Fruit fly (Drosophila melanogaster) whole organism, pupa: ENCODE data around the gene Duba.
A peak's percentile ranks its signal among the peaks of the same experiment; 100 is the strongest.
"Not testable (repeated sequence)": the region's sequence is repeated elsewhere in the genome, so short reads cannot be mapped to it uniquely, and the experiment has no call there.

ENCODE experiments used
- CG10348 ChIP-seq: fragments of 200-800 bp; sonication (Bioruptor generic); IDR thresholded peaks from 2 replicates; pipeline ENCODE4 v1.3.6; 2022; ENCODE audit warnings: missing biosample characterization, missing genetic modification characterization
- CG12605 ChIP-seq: fragments of 200-800 bp; sonication (Bioruptor generic); IDR thresholded peaks from 2 replicates; pipeline ENCODE4 v1.3.6; 2022; ENCODE audit warnings: missing biosample characterization, missing genetic modification characterization
- CG13204 ChIP-seq: fragments of 200-800 bp; sonication (Bioruptor generic); optimal IDR thresholded peaks from 2 replicates; lab custom pipeline; 2018; ENCODE audit warnings: missing biosample characterization, mild to moderate bottlenecking, missing genetic modification characterization, moderate library complexity
- CG14655 ChIP-seq: fragments of 200-800 bp; sonication (Bioruptor generic); optimal IDR thresholded peaks from 3 replicates; lab custom pipeline; 2017; ENCODE audit warnings: mild to moderate bottlenecking, missing biosample characterization, missing genetic modification reagents, missing genetic modification characterization
- CG15710 ChIP-seq: fragments of 200-800 bp; sonication (Bioruptor generic); optimal IDR thresholded peaks from 2 replicates; lab custom pipeline; 2018; ENCODE audit warnings: missing biosample characterization, mild to moderate bottlenecking, missing genetic modification characterization, moderate library complexity
- CG17806 ChIP-seq: fragments of 200-800 bp; sonication (Bioruptor generic); optimal IDR thresholded peaks from 2 replicates; lab custom pipeline; 2018; ENCODE audit warnings: missing biosample characterization, mild to moderate bottlenecking, missing genetic modification characterization, moderate library complexity
- CG32121 ChIP-seq: fragments of 200-800 bp; sonication (Bioruptor generic); IDR thresholded peaks from 2 replicates; pipeline ENCODE4 v1.3.6; 2022; ENCODE audit warnings: missing biosample characterization, missing genetic modification characterization
- CG34367 ChIP-seq: fragments of 200-800 bp; sonication (Bioruptor generic); optimal IDR thresholded peaks from 2 replicates; lab custom pipeline; 2018; ENCODE audit warnings: missing biosample characterization, mild to moderate bottlenecking, missing genetic modification characterization
- CG4496 ChIP-seq: fragments of 200-800 bp; sonication (Bioruptor generic); IDR thresholded peaks from 3 replicates; pipeline ENCODE4 v1.3.6; 2022; ENCODE audit warnings: missing biosample characterization, missing genetic modification characterization
- CG8159 ChIP-seq: fragments of 200-800 bp; sonication (Bioruptor generic); optimal IDR thresholded peaks from 3 replicates; lab custom pipeline; 2018; ENCODE audit warnings: missing biosample characterization, mild to moderate bottlenecking, missing genetic modification characterization, moderate library complexity
- CG8301 ChIP-seq: fragments of 200-800 bp; sonication (Bioruptor generic); optimal IDR thresholded peaks from 2 replicates; lab custom pipeline; 2018; ENCODE audit warnings: missing biosample characterization, mild to moderate bottlenecking, missing genetic modification characterization
- CG9948 ChIP-seq: fragments of 200-800 bp; sonication (Bioruptor generic); optimal IDR thresholded peaks from 2 replicates; lab custom pipeline; 2018; ENCODE audit warnings: missing biosample characterization, mild to moderate bottlenecking, missing genetic modification characterization, moderate library complexity
- D1 ChIP-seq: fragments of 200-800 bp; sonication (Bioruptor generic); optimal IDR thresholded peaks from 2 replicates; lab custom pipeline; 2018; ENCODE audit warnings: missing biosample characterization, mild to moderate bottlenecking, missing genetic modification characterization, moderate library complexity
- EcR ChIP-seq: fragments of 200-800 bp; sonication (Bioruptor generic); optimal IDR thresholded peaks from 3 replicates; lab custom pipeline; 2019; ENCODE audit warnings: missing biosample characterization, missing genetic modification characterization, mild to moderate bottlenecking, moderate library complexity, missing genetic modification reagents
- Ets98B ChIP-seq: fragments of 200-800 bp; sonication (Bioruptor generic); IDR thresholded peaks from 2 replicates; pipeline ENCODE4 v1.3.6; 2022; ENCODE audit warnings: missing biosample characterization, missing genetic modification characterization
- Pif1B ChIP-seq: fragments of 200-800 bp; sonication (Bioruptor generic); optimal IDR thresholded peaks from 3 replicates; lab custom pipeline; 2016; ENCODE audit warnings: missing biosample characterization, missing genetic modification characterization
- Snoo ChIP-seq: fragments of 200-800 bp; sonication (Bioruptor generic); optimal IDR thresholded peaks from 3 replicates; lab custom pipeline; 2017; ENCODE audit warnings: missing biosample characterization, mild to moderate bottlenecking, missing genetic modification characterization, inconsistent platforms
- fd96Ca ChIP-seq: fragments of 200-800 bp; sonication (Bioruptor generic); IDR thresholded peaks from 3 replicates; pipeline ENCODE4 v1.3.6; 2022; ENCODE audit warnings: missing biosample characterization, missing genetic modification characterization
- gl ChIP-seq: fragments of 200-800 bp; sonication (Bioruptor generic); optimal IDR thresholded peaks from 2 replicates; lab custom pipeline; 2018; ENCODE audit warnings: missing biosample characterization, mild to moderate bottlenecking, missing genetic modification characterization
- rn ChIP-seq: fragments of 200-800 bp; sonication (Bioruptor generic); IDR thresholded peaks from 2 replicates; pipeline ENCODE4 v1.3.6; 2022; ENCODE audit warnings: missing biosample characterization, missing genetic modification characterization

The Duba gene

DNA sequence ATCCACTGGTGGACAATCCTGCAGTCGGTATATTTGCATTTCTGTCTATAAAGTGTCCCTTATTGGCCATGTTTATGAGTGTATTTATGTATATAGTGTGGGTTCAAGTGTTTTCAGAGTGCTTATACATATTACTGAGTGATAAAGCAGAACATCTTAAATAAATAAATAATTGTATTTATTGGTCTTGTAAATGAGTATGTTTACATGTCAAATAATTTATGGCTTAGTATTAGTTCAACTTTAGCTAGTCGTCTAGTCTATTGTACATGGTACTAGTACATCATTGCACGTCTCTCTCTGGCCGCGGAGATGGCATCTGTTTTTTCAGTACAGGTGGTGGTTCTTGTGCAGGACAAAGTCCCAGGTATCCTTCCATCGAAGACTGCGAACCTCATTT, 25.3 kb downstream of the Duba start, which contains the start of gene CG32086:
Gene CG32086 (minus strand): TSS at position 101 of the 400 bp plus-strand sequence.
- TF ChIP-seq CG9948 (tag; lab: Kevin White, UChicago): no peak

DNA sequence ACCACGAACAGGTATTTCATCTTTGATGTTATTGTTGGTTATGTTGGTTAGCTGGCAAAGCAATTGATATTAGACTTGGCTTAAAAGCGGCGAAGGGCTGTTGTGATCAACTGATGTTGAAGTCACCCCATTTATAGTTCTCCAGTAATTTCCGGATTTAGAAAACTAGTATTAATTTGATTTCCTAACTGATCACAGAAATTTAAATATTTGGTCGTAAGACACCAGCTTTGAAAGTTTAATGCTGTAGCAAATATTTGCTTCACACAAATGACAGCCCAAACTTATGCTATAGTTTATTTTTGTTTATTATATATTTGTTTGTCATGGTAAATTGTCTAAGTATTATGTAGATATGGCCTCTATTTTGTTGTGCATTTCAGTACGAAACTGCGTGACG, 27.2 kb downstream of the Duba start, which contains the start of gene CG33269:
Gene CG33269 (minus strand): TSS at position 101 of the 400 bp plus-strand sequence.
- TF ChIP-seq CG14655 (GFP tag; lab: Kevin White, UChicago) (no peak), Ets98B (GFP tag; lab: Robert Waterston, UW) (no peak), D1 (tag; lab: Kevin White, UChicago) (no peak), CG8159 (tag; lab: Kevin White, UChicago) (no peak), CG34367 (no peak), gl (tag; lab: Kevin White, UChicago) (no peak), CG15710 (no peak), CG8301 (no peak), rn (GFP tag; lab: Robert Waterston, UW) (no peak), EcR (GFP tag; lab: Kevin White, UChicago) (no peak), Snoo (tag; lab: Kevin White, UChicago) (no peak), Pif1B (GFP tag; lab: Kevin White, UChicago) (no peak), CG12605 (GFP tag; lab: Robert Waterston, UW) (no peak), fd96Ca (no peak), CG32121 (GFP tag; lab: Robert Waterston, UW) (no peak), CG10348 (GFP tag; lab: Robert Waterston, UW) (no peak), CG9948 (tag; lab: Kevin White, UChicago) (no peak)

DNA sequence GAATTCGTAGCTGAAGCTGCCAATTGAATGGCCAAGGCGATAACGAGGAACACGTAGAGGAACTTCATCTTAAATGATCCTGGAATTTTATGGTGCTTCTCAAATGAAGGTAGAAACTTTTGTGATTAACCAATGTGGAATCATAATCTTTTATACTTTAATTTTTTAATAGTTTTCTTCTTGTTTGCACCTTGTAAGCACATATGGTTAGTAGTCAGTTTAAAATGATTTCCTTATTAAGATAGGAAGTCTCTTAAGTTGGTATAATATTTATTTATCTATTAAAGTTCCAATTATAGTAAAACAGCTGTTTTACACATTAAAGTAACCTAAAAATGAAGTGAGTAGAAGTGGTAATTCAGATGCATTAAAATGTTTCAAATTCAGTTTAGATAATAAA, 28.3 kb downstream of the Duba start, which contains the start of gene CG43391:
Gene CG43391 (minus strand): TSS at position 101 of the 400 bp plus-strand sequence.
- TF ChIP-seq D1 (tag; lab: Kevin White, UChicago): no peak
- no peak for TF ChIP-seq CG34367
- no peak for TF ChIP-seq CG17806 (tag; lab: Kevin White, UChicago)
- TF ChIP-seq CG32121 (GFP tag; lab: Robert Waterston, UW): no peak
- no peak for TF ChIP-seq Ets98B (GFP tag; lab: Robert Waterston, UW)

DNA sequence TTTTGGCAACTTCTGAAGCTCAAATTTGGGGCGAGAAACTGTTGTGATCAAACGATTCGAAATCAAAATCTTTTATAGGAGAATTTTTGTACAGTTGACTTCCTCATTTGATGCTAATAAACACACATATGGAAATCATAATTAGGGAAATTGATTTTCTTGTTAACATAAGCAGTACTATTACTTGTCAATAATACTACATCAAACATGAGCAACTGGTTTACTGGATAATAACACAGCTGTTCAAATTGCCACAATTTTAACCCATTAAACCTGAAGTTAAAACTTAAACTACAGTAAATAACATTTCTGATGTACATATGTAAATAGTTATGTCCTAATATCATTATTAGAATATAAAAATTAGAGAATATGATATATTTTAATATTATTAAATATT, 29.3 kb downstream of the Duba start, which contains the start of gene CG43390:
Gene CG43390 (minus strand): TSS at position 32 of the 400 bp plus-strand sequence.
- no peak for TF ChIP-seq Pif1B (GFP tag; lab: Kevin White, UChicago)
- no peak for TF ChIP-seq CG13204
- TF ChIP-seq CG34367: no peak
- TF ChIP-seq CG32121 (GFP tag; lab: Robert Waterston, UW): no peak
- no peak for TF ChIP-seq CG12605 (GFP tag; lab: Robert Waterston, UW)
- no peak for TF ChIP-seq rn (GFP tag; lab: Robert Waterston, UW)
- no peak for TF ChIP-seq Snoo (tag; lab: Kevin White, UChicago)
- TF ChIP-seq CG4496 (GFP tag; lab: Robert Waterston, UW): no peak
- TF ChIP-seq EcR (GFP tag; lab: Kevin White, UChicago): no peak
- TF ChIP-seq CG10348 (GFP tag; lab: Robert Waterston, UW): no peak

DNA sequence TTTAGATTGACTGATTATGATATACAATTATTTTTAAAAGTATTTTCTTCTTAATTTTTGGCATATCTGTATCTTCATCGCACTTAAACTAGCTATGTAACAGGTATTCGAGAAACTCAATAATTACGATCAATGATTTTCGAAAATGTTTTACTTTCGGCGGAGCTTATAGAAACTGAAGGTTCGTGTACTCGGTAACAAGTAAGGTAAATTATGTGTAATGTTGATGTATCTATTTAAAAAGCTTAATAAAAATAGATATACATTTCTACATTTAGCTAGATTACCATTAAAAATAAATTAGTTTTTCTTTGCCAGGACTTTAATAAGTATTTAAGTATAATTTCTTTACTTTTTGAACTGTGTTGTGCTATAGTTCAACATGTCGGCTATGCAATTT, 30.4 kb downstream of the Duba start:
- TF ChIP-seq CG4496 (GFP tag; lab: Robert Waterston, UW) (no peak), D1 (tag; lab: Kevin White, UChicago) (peak; percentile 70)

DNA sequence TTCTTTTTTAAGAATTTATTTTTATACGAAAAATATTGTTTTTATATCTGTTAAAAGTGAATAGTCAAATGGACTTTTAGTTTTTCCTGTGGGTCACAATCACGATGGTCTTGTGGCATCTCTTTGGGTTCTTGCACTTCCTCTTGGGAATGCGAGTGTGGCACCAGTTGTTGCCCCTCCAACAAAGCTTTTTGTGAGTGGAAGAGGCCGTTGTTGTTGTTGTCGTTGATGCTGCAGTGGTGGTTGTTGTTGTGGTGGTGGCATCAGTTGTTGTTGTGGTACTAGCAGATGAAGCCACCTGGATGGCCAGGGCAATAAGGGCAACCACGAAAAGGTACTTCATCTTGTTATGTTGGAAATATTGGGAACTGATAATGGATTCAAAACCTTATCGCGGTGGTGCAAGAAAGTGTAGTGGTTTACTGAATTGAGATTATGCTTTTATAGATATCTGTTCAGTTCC, 31.0 kb downstream of the Duba start, which contains the start of gene CG33270:
Gene CG33270 (minus strand): TSS at position 413 of the 463 bp plus-strand sequence.
- no peak for TF ChIP-seq CG8159 (tag; lab: Kevin White, UChicago)
- TF ChIP-seq rn (GFP tag; lab: Robert Waterston, UW): no peak
- no peak for TF ChIP-seq Pif1B (GFP tag; lab: Kevin White, UChicago)
- no peak for TF ChIP-seq Snoo (tag; lab: Kevin White, UChicago)
- no peak for TF ChIP-seq CG4496 (GFP tag; lab: Robert Waterston, UW)

DNA sequence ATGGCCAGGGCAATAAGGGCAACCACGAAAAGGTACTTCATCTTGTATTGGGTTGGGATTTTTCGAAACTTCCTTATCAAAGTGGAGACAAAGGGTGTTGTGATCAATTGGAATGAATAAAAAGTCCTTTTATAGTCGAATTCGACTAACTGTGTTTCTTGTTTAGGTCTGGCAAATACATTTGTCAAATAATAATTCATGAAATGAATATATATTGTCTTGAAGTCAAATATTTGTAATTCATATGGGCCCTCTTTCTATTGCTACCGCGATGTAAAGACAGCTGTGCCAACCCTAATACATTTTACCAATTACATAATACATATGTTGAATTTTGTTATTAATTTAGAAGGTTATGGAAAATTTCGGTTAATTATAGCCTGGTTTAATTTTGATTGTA, 31.9 kb downstream of the Duba start, which contains the start of gene CG33271:
Gene CG33271 (minus strand): TSS at position 101 of the 400 bp plus-strand sequence.
- no peak for TF ChIP-seq EcR (GFP tag; lab: Kevin White, UChicago)
- no peak for TF ChIP-seq CG12605 (GFP tag; lab: Robert Waterston, UW)
- TF ChIP-seq CG15710: no peak
- no peak for TF ChIP-seq gl (tag; lab: Kevin White, UChicago)
- TF ChIP-seq Snoo (tag; lab: Kevin White, UChicago): no peak
- TF ChIP-seq Pif1B (GFP tag; lab: Kevin White, UChicago): no peak
- no peak for TF ChIP-seq CG10348 (GFP tag; lab: Robert Waterston, UW)

DNA sequence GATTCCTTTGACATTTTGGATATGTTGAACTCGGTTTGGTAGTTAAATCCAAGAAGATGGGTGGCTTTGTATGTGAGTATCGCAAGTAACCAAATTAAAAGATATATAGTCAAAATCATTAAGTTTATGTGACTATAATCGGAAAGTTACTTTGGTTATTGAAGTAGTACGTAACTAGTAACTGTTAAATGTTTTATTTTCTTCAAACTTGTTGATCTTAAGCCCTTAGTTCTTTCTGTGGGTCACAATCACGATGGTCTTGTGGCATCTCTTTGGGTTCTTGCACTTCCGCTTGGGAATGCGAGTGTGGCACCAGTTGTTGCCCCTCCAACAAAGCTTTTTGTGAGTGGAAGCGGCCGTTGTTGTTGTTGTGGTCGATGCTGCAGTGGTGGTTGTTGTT, 32.3 kb downstream of the Duba start, which contains the start of gene CG33489:
Gene CG33489 (minus strand): TSS at position 101 of the 400 bp plus-strand sequence.
- TF ChIP-seq CG9948 (tag; lab: Kevin White, UChicago); CG34367; CG14655 (GFP tag; lab: Kevin White, UChicago): not testable (repeated sequence)
